Worm (Caenorhabditis elegans) whole organism, young adult: ENCODE results near the gene F10G7.10.
A peak's percentile ranks its signal among the peaks of the same experiment; 100 is the strongest.

ENCODE experiments used
- C06A6.2 ChIP-seq: fragments of 200-800 bp; sonication (Bioruptor generic); conservative IDR thresholded peaks from 2 replicates; pipeline ENCODE4 v1.3.6; 2022; ENCODE audit warnings: missing genetic modification characterization, missing compliant biosample characterization
- C17E4.6 ChIP-seq: fragments of 200-800 bp; sonication (Bioruptor generic); IDR thresholded peaks from 2 replicates; pipeline ENCODE4 v1.3.6; 2022; ENCODE audit warnings: missing genetic modification reagents, missing genetic modification characterization, missing compliant biosample characterization
- F10E7.11 ChIP-seq: sonication (generic microtip); optimal IDR thresholded peaks from 2 replicates; lab custom pipeline; 2017; ENCODE audit warnings: mild to moderate bottlenecking, missing genetic modification characterization, moderate library complexity, missing compliant biosample characterization
- F33H1.4 ChIP-seq: fragments of 200-800 bp; sonication (Bioruptor generic); IDR thresholded peaks from 2 replicates; pipeline ENCODE4 v1.3.6; 2022; ENCODE audit warnings: missing genetic modification reagents, missing genetic modification characterization, missing compliant biosample characterization
- F39B2.1 ChIP-seq: fragments of 200-800 bp; sonication (Bioruptor generic); IDR thresholded peaks from 2 replicates; pipeline ENCODE4 v1.3.6; 2022; ENCODE audit warnings: missing genetic modification reagents, missing genetic modification characterization, missing compliant biosample characterization
- F49E8.2 ChIP-seq: sonication (generic microtip); optimal IDR thresholded peaks from 3 replicates; lab custom pipeline; 2017; ENCODE audit warnings: missing genetic modification characterization, mild to moderate bottlenecking, missing compliant biosample characterization, antibody characterized with exemption, moderate library complexity; ENCODE audit not compliant: insufficient read depth
- F57A8.1 ChIP-seq: fragments of 200-800 bp; sonication (Bioruptor generic); optimal IDR thresholded peaks from 2 replicates; lab custom pipeline; 2018; ENCODE audit warnings: mild to moderate bottlenecking, missing genetic modification characterization, moderate library complexity, missing compliant biosample characterization
- K12H6.12 ChIP-seq: fragments of 200-800 bp; sonication (Bioruptor generic); optimal IDR thresholded peaks from 2 replicates; lab custom pipeline; 2018; ENCODE audit warnings: mild to moderate bottlenecking, missing genetic modification characterization, missing compliant biosample characterization
- Y67H2A.10 ChIP-seq: fragments of 200-800 bp; sonication (Bioruptor generic); conservative IDR thresholded peaks from 2 replicates; pipeline ENCODE4 v1.3.6; 2022; ENCODE audit warnings: missing genetic modification reagents, missing genetic modification characterization, missing compliant biosample characterization
- Y79H2A.3 ChIP-seq: fragments of 200-800 bp; sonication (Bioruptor generic); conservative IDR thresholded peaks from 2 replicates; pipeline ENCODE4 v1.3.6; 2022; ENCODE audit warnings: missing genetic modification reagents, missing genetic modification characterization, missing compliant biosample characterization
- Y95B8A.8 ChIP-seq: fragments of 200-800 bp; sonication (Bioruptor generic); IDR thresholded peaks from 2 replicates; pipeline ENCODE4 v1.3.6; 2022; ENCODE audit warnings: missing genetic modification reagents, missing genetic modification characterization, missing compliant biosample characterization
- akir-1 ChIP-seq: fragments of 200-800 bp; sonication (Bioruptor generic); optimal IDR thresholded peaks from 2 replicates; lab custom pipeline; 2018; ENCODE audit warnings: mild to moderate bottlenecking, missing genetic modification characterization, moderate library complexity, missing compliant biosample characterization
- ama-1 ChIP-seq, 3 experiments: fragments of 150-350 bp in 1 of 3; sonication (generic microtip) in 2 of 3; optimal IDR thresholded peaks; 2 replicates each; lab custom pipeline; 2014 to 2018; ENCODE audit warnings: missing biosample characterization in 2 of 3, missing genetic modification characterization in 2 of 3, missing genetic modification reagents in 2 of 3
- aptf-2 ChIP-seq: fragments of 200-800 bp; sonication (Bioruptor generic); conservative IDR thresholded peaks from 2 replicates; pipeline ENCODE4 v1.3.6; 2022; ENCODE audit warnings: missing genetic modification reagents, missing genetic modification characterization, missing compliant biosample characterization
- atf-7 ChIP-seq: sonication (generic microtip); optimal IDR thresholded peaks from 2 replicates; lab custom pipeline; 2017; ENCODE audit warnings: mild to moderate bottlenecking, missing genetic modification characterization, missing compliant biosample characterization
- bed-2 ChIP-seq: fragments of 200-800 bp; sonication (Bioruptor generic); IDR thresholded peaks from 2 replicates; pipeline ENCODE4 v1.3.6; 2022; ENCODE audit warnings: missing genetic modification reagents, missing genetic modification characterization, missing compliant biosample characterization
- ccch-3 ChIP-seq: fragments of 200-800 bp; sonication (Bioruptor generic); optimal IDR thresholded peaks from 2 replicates; lab custom pipeline; 2018; ENCODE audit warnings: mild to moderate bottlenecking, missing genetic modification characterization, missing compliant biosample characterization
- ceh-58 ChIP-seq: fragments of 200-800 bp; sonication (Bioruptor generic); IDR thresholded peaks from 2 replicates; pipeline ENCODE4 v1.3.6; 2022; ENCODE audit warnings: missing genetic modification characterization, missing compliant biosample characterization
- ceh-79 ChIP-seq: sonication (generic microtip); optimal IDR thresholded peaks from 2 replicates; lab custom pipeline; 2017; ENCODE audit warnings: mild to moderate bottlenecking, missing genetic modification characterization, missing compliant biosample characterization
- dox-1 ChIP-seq: fragments of 200-800 bp; sonication (Bioruptor generic); IDR thresholded peaks from 2 replicates; pipeline ENCODE4 v1.3.6; 2022; ENCODE audit warnings: missing genetic modification reagents, missing genetic modification characterization, missing compliant biosample characterization
- dpff-1 ChIP-seq: sonication (generic microtip); optimal IDR thresholded peaks from 2 replicates; lab custom pipeline; 2017; ENCODE audit warnings: mild to moderate bottlenecking, missing genetic modification characterization, missing compliant biosample characterization
- dpl-1 ChIP-seq: fragments of 150-350 bp; optimal IDR thresholded peaks from 2 replicates; lab custom pipeline; 2014; ENCODE audit warnings: missing biosample characterization, missing genetic modification reagents, missing genetic modification characterization
- efl-1 ChIP-seq: fragments of 150-350 bp; optimal IDR thresholded peaks from 2 replicates; lab custom pipeline; 2014; ENCODE audit warnings: missing biosample characterization, missing genetic modification reagents, missing genetic modification characterization
- egl-44 ChIP-seq: fragments of 200-800 bp; sonication (Bioruptor generic); IDR thresholded peaks from 2 replicates; pipeline ENCODE4 v1.3.6; 2022; ENCODE audit warnings: missing genetic modification reagents, missing genetic modification characterization, missing compliant biosample characterization
- ekl-4 ChIP-seq: fragments of 200-800 bp; sonication (Bioruptor generic); IDR thresholded peaks from 2 replicates; pipeline ENCODE4 v1.3.6; 2022; ENCODE audit warnings: missing genetic modification reagents, missing genetic modification characterization, missing compliant biosample characterization
- ets-4 ChIP-seq: fragments of 200-800 bp; sonication (Bioruptor generic); optimal IDR thresholded peaks from 2 replicates; lab custom pipeline; 2018; ENCODE audit warnings: mild to moderate bottlenecking, missing genetic modification characterization, missing compliant biosample characterization
- hlh-26 ChIP-seq: fragments of 200-800 bp; sonication (Bioruptor generic); conservative IDR thresholded peaks from 2 replicates; pipeline ENCODE4 v1.3.6; 2022; ENCODE audit warnings: missing genetic modification reagents, missing genetic modification characterization, missing compliant biosample characterization
- hmg-1.2 ChIP-seq: fragments of 200-800 bp; sonication (Bioruptor generic); IDR thresholded peaks from 2 replicates; pipeline ENCODE4 v1.3.6; 2022; ENCODE audit warnings: missing genetic modification reagents, missing genetic modification characterization, missing compliant biosample characterization
- let-607 ChIP-seq, 2 experiments: fragments of 200-800 bp in 1 of 2; sonication (Bioruptor generic) in 1 of 2; sonication (generic microtip) in 1 of 2; optimal IDR thresholded peaks; 2 replicates each; lab custom pipeline; 2016 to 2018; ENCODE audit warnings: mild to moderate bottlenecking in 2 of 2, missing compliant biosample characterization in 2 of 2, missing genetic modification characterization in 2 of 2, moderate library complexity in 2 of 2, missing genotype in 1 of 2
- lin-54 ChIP-seq: fragments of 200-800 bp; sonication (Bioruptor generic); optimal IDR thresholded peaks from 2 replicates; lab custom pipeline; 2018; ENCODE audit warnings: mild to moderate bottlenecking, missing genetic modification characterization, missing compliant biosample characterization
- lsy-27 ChIP-seq: sonication (generic microtip); optimal IDR thresholded peaks from 2 replicates; lab custom pipeline; 2017; ENCODE audit warnings: missing genetic modification characterization, mild to moderate bottlenecking, missing compliant biosample characterization, antibody characterized with exemption, missing genotype, borderline replicate concordance; ENCODE audit not compliant: insufficient read depth
- mes-4 ChIP-seq: sonication (generic microtip); optimal IDR thresholded peaks from 2 replicates; lab custom pipeline; 2016; ENCODE audit warnings: missing genotype, missing genetic modification characterization, missing compliant biosample characterization
- nfya-1 ChIP-seq: sonication (generic microtip); optimal IDR thresholded peaks from 2 replicates; lab custom pipeline; 2017; ENCODE audit warnings: antibody characterized with exemption, missing compliant biosample characterization, missing genetic modification characterization, borderline replicate concordance; ENCODE audit not compliant: insufficient read depth
- nhr-80 ChIP-seq: sonication (generic microtip); optimal IDR thresholded peaks from 2 replicates; lab custom pipeline; 2016; ENCODE audit warnings: missing genetic modification characterization, missing compliant biosample characterization
- pha-4 ChIP-seq: fragments of 150-350 bp; sonication (generic microtip); optimal IDR thresholded peaks from 2 replicates; lab custom pipeline; 2014; ENCODE audit warnings: missing biosample characterization, missing genetic modification reagents, missing genetic modification characterization
- rec-8 ChIP-seq, 2 experiments: sonication (generic microtip); optimal IDR thresholded peaks; 2 replicates each; lab custom pipeline; 2016; ENCODE audit warnings: mild to moderate bottlenecking in 2 of 2, missing genetic modification characterization in 2 of 2, missing genetic modification reagents in 2 of 2, missing genotype in 2 of 2, missing biosample characterization in 1 of 2, missing compliant biosample characterization in 1 of 2, moderate library complexity in 1 of 2
- repo-1 ChIP-seq: sonication (generic microtip); optimal IDR thresholded peaks from 2 replicates; lab custom pipeline; 2017; ENCODE audit warnings: mild to moderate bottlenecking, missing genetic modification characterization, missing compliant biosample characterization
- sea-2 ChIP-seq: fragments of 200-800 bp; sonication (Bioruptor generic); IDR thresholded peaks from 2 replicates; pipeline ENCODE4 v1.3.6; 2022; ENCODE audit warnings: missing genetic modification characterization, missing compliant biosample characterization
- snpc-1.3 ChIP-seq: sonication (generic microtip); optimal IDR thresholded peaks from 2 replicates; lab custom pipeline; 2017; ENCODE audit warnings: missing genetic modification characterization, mild to moderate bottlenecking, missing compliant biosample characterization, antibody characterized with exemption, moderate library complexity, missing genotype, missing genetic modification reagents; ENCODE audit not compliant: insufficient read depth
- somi-1 ChIP-seq: fragments of 200-800 bp; sonication (Bioruptor generic); optimal IDR thresholded peaks from 2 replicates; lab custom pipeline; 2018; ENCODE audit warnings: mild to moderate bottlenecking, missing genetic modification characterization, missing compliant biosample characterization
- sptf-2 ChIP-seq: fragments of 200-800 bp; sonication (Bioruptor generic); optimal IDR thresholded peaks from 2 replicates; lab custom pipeline; 2018; ENCODE audit warnings: mild to moderate bottlenecking, missing genetic modification characterization, missing compliant biosample characterization
- unc-130 ChIP-seq: sonication (generic microtip); optimal IDR thresholded peaks from 2 replicates; lab custom pipeline; 2016; ENCODE audit warnings: missing genetic modification reagents, missing genetic modification characterization, missing compliant biosample characterization
- ztf-22 ChIP-seq: fragments of 200-800 bp; sonication (Bioruptor generic); optimal IDR thresholded peaks from 2 replicates; lab custom pipeline; 2018; ENCODE audit warnings: mild to moderate bottlenecking, missing genetic modification characterization, moderate library complexity, missing compliant biosample characterization
- ztf-25 ChIP-seq: fragments of 200-800 bp; sonication (Bioruptor generic); IDR thresholded peaks from 2 replicates; pipeline ENCODE4 v1.3.6; 2022; ENCODE audit warnings: missing genetic modification reagents, missing genetic modification characterization, missing compliant biosample characterization
- ztf-26 ChIP-seq: sonication (generic microtip); optimal IDR thresholded peaks from 2 replicates; lab custom pipeline; 2017; ENCODE audit warnings: missing genetic modification characterization, missing compliant biosample characterization
- ztf-28 ChIP-seq: fragments of 200-800 bp; sonication (Bioruptor generic); IDR thresholded peaks from 2 replicates; pipeline ENCODE4 v1.3.6; 2022; ENCODE audit warnings: missing genetic modification reagents, missing genetic modification characterization, missing compliant biosample characterization
- ztf-6 ChIP-seq: fragments of 200-800 bp; sonication (Bioruptor generic); IDR thresholded peaks from 2 replicates; pipeline ENCODE4 v1.3.6; 2022; ENCODE audit warnings: missing genetic modification reagents, missing genetic modification characterization, missing compliant biosample characterization

The F10G7.10 gene

DNA sequence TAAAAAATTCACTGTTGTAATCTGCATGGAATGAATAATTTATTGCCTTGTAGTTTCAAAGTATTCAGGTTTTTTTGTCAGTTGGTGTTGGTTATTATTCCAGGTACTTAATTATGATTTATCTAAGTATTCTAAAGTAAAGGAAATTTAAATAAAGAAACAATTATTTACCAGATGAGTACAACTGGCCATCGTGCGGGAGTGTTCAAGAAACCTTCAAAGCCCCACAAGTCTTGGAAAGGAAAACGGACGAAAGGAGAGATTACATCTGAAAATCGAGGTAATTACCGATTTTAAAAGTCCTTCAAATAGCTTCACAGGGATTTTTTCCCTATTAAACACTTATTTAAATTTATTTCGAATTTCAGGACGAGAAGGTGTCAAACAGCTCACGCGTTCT is 15.9 kb downstream of the F10G7.10 start, which contains the start of gene tag-151 (continued):
- TF ChIP-seq ama-1 (optimal IDR thresholded peaks at IDR 0.05; lab: Kevin White, UChicago) (no peak), ama-1 (GFP tag; optimal IDR thresholded peaks at IDR 0.05; lab: Kevin White, UChicago) (peak in 1 of 2 experiments; percentile 71), ets-4 (no peak), F49E8.2 (peak; percentile 24), ztf-6 (GFP tag; lab: Robert Waterston, UW) (no peak), lin-54 (GFP tag; lab: Kevin White, UChicago) (peak; percentile 43), repo-1 (tag; lab: Kevin White, UChicago) (peak; percentile 60), K12H6.12 (tag; lab: Kevin White, UChicago) (no peak), unc-130 (GFP tag; lab: Kevin White, UChicago) (peak; percentile 46), F39B2.1 (GFP tag; lab: Robert Waterston, UW) (no peak), sea-2 (GFP tag; lab: Robert Waterston, UW) (no peak), snpc-1.3 (tag; lab: Kevin White, UChicago) (no peak), Y79H2A.3 (GFP tag; lab: Robert Waterston, UW) (no peak), somi-1 (GFP tag; lab: Kevin White, UChicago) (no peak), ztf-28 (GFP tag; lab: Robert Waterston, UW) (no peak), ceh-58 (no peak), C17E4.6 (GFP tag; lab: Robert Waterston, UW) (no peak), F57A8.1 (GFP tag; lab: Kevin White, UChicago) (no peak), ztf-26 (tag; lab: Kevin White, UChicago) (no peak), nhr-80 (no peak), egl-44 (GFP tag; lab: Robert Waterston, UW) (no peak), ztf-25 (GFP tag; lab: Robert Waterston, UW) (no peak), F33H1.4 (GFP tag; lab: Robert Waterston, UW) (no peak), efl-1 (GFP tag; lab: Kevin White, UChicago) (no peak), bed-2 (GFP tag; lab: Robert Waterston, UW) (no peak), ceh-79 (tag; lab: Kevin White, UChicago) (no peak), dox-1 (GFP tag; lab: Robert Waterston, UW) (no peak), atf-7 (no peak), dpff-1 (tag; lab: Kevin White, UChicago) (no peak), Y67H2A.10 (no peak), hlh-26 (no peak), nfya-1 (tag; lab: Kevin White, UChicago) (no peak), ccch-3 (GFP tag; lab: Kevin White, UChicago) (no peak), pha-4 (tag; lab: Kevin White, UChicago) (no peak), akir-1 (GFP tag; lab: Kevin White, UChicago) (no peak), Y95B8A.8 (GFP tag; lab: Robert Waterston, UW) (0 out of 2 replicates have a peak, but pooled peaks have one; percentile 8), F10E7.11 (tag; lab: Kevin White, UChicago) (peak; percentile 45), aptf-2 (GFP tag; lab: Robert Waterston, UW) (no peak), hmg-1.2 (no peak), lsy-27 (tag; lab: Kevin White, UChicago) (no peak), ztf-22 (no peak), ekl-4 (peak; percentile 49; the same call in 1 of the 2 replicates), mes-4 (no peak), dpl-1 (GFP tag; lab: Kevin White, UChicago) (no peak), sptf-2 (GFP tag; lab: Kevin White, UChicago) (no peak), let-607 (tag; optimal IDR thresholded peaks at IDR 0.05; lab: Kevin White, UChicago) (peak in 1 of 2 experiments; percentile 45), rec-8 (tag; optimal IDR thresholded peaks at IDR 0.05; lab: Kevin White, UChicago) (no peak), C06A6.2 (GFP tag; lab: Robert Waterston, UW) (no peak)
